Worm (Caenorhabditis elegans) whole organism, L4 larva: Measurements from ENCODE around the gene sfxn-1.4.

ENCODE experiments used
- F26F4.8 ChIP-seq: fragments of 200-800 bp; sonication (Bioruptor generic); conservative IDR thresholded peaks from 2 replicates; pipeline ENCODE4 v1.3.6; 2022; ENCODE audit warnings: missing genetic modification characterization, missing compliant biosample characterization
- F37D6.2 ChIP-seq: sonication (generic microtip); optimal IDR thresholded peaks from 2 replicates; lab custom pipeline; 2016; ENCODE audit warnings: mild to moderate bottlenecking, missing genetic modification characterization, missing compliant biosample characterization
- T26A8.4 ChIP-seq: fragments of 200-800 bp; sonication (Bioruptor generic); IDR thresholded peaks from 2 replicates; pipeline ENCODE4 v1.3.6; 2022; ENCODE audit warnings: missing genetic modification characterization, missing compliant biosample characterization
- Y105C5A.15 ChIP-seq: fragments of 200-800 bp; sonication (Bioruptor generic); IDR thresholded peaks from 2 replicates; pipeline ENCODE4 v1.3.6; 2022; ENCODE audit warnings: missing genetic modification characterization, missing compliant biosample characterization
- ZK546.5 ChIP-seq, 2 experiments: sonication (generic microtip); optimal IDR thresholded peaks; 2 replicates each; lab custom pipeline; 2017; ENCODE audit warnings: missing biosample characterization in 2 of 2, missing genetic modification characterization in 2 of 2
- aha-1 ChIP-seq: fragments of 150-350 bp; peaks from one replicate; lab custom pipeline; 2014; ENCODE audit warnings: missing biosample characterization, missing genetic modification characterization
- ceh-20 ChIP-seq: fragments of 200-800 bp; sonication (Bioruptor generic); IDR thresholded peaks from 2 replicates; pipeline ENCODE4 v1.3.6; 2022; ENCODE audit warnings: missing genetic modification reagents, missing genetic modification characterization, missing compliant biosample characterization
- ceh-28 ChIP-seq: fragments of 150-350 bp; optimal IDR thresholded peaks from 2 replicates; lab custom pipeline; 2014; ENCODE audit warnings: missing biosample characterization, missing genetic modification reagents, missing genetic modification characterization
- ceh-44 ChIP-seq: fragments of 200-800 bp; sonication (Bioruptor generic); IDR thresholded peaks from 2 replicates; pipeline ENCODE4 v1.3.6; 2022; ENCODE audit warnings: missing genetic modification reagents, missing genetic modification characterization, missing compliant biosample characterization
- ceh-82 ChIP-seq: sonication (generic microtip); optimal IDR thresholded peaks from 2 replicates; lab custom pipeline; 2017; ENCODE audit warnings: missing biosample characterization, missing genetic modification characterization
- cey-2 ChIP-seq: sonication (generic microtip); optimal IDR thresholded peaks from 3 replicates; lab custom pipeline; 2017; ENCODE audit warnings: missing genetic modification characterization, mild to moderate bottlenecking, missing compliant biosample characterization, antibody characterized with exemption, borderline replicate concordance; ENCODE audit not compliant: insufficient read depth
- dpl-1 ChIP-seq: fragments of 150-350 bp; optimal IDR thresholded peaks from 2 replicates; lab custom pipeline; 2014; ENCODE audit warnings: missing biosample characterization, missing genetic modification reagents, missing genetic modification characterization
- duxl-1 ChIP-seq: sonication (generic microtip); optimal IDR thresholded peaks from 2 replicates; lab custom pipeline; 2016; ENCODE audit warnings: mild to moderate bottlenecking, missing genetic modification characterization, moderate library complexity, missing compliant biosample characterization; ENCODE audit not compliant: poor library complexity
- egl-43 ChIP-seq: fragments of 200-800 bp; sonication (Bioruptor generic); IDR thresholded peaks from 2 replicates; pipeline ENCODE4 v1.3.6; 2022; ENCODE audit warnings: missing genetic modification reagents, missing genetic modification characterization, missing compliant biosample characterization
- gei-8 ChIP-seq: fragments of 200-800 bp; sonication (Bioruptor generic); optimal IDR thresholded peaks from 2 replicates; lab custom pipeline; 2018; ENCODE audit warnings: mild to moderate bottlenecking, missing genetic modification characterization, missing compliant biosample characterization
- hif-1 ChIP-seq, 2 experiments: sonication (generic microtip); optimal IDR thresholded peaks; 2 replicates each; lab custom pipeline; 2016 to 2017; ENCODE audit warnings: missing compliant biosample characterization in 2 of 2, missing genetic modification characterization in 2 of 2, missing genetic modification reagents in 2 of 2, missing genotype in 2 of 2, mild to moderate bottlenecking in 1 of 2
- lim-7 ChIP-seq: fragments of 200-800 bp; sonication (Bioruptor generic); IDR thresholded peaks from 2 replicates; pipeline ENCODE4 v1.3.6; 2022; ENCODE audit warnings: missing genetic modification characterization, missing compliant biosample characterization
- lin-1 ChIP-seq: fragments of 200-800 bp; sonication (Bioruptor generic); IDR thresholded peaks from 2 replicates; pipeline ENCODE4 v1.3.6; 2022; ENCODE audit warnings: missing genetic modification reagents, missing genetic modification characterization, missing compliant biosample characterization
- lin-13 ChIP-seq: fragments of 150-350 bp; optimal IDR thresholded peaks from 2 replicates; lab custom pipeline; 2014; ENCODE audit warnings: missing biosample characterization, missing genetic modification reagents, missing genetic modification characterization
- lin-15B ChIP-seq: fragments of 150-350 bp; sonication (generic microtip); optimal IDR thresholded peaks from 3 replicates; lab custom pipeline; 2014; ENCODE audit warnings: missing biosample characterization, missing genetic modification characterization
- lin-29 ChIP-seq: fragments of 200-800 bp; sonication (Bioruptor generic); IDR thresholded peaks from 2 replicates; pipeline ENCODE4 v1.3.6; 2022; ENCODE audit warnings: missing genetic modification reagents, missing genetic modification characterization, missing compliant biosample characterization
- lin-38 ChIP-seq: fragments of 200-800 bp; sonication (Bioruptor generic); IDR thresholded peaks from 2 replicates; pipeline ENCODE4 v1.3.6; 2022; ENCODE audit warnings: missing genetic modification reagents, missing genetic modification characterization, missing compliant biosample characterization
- lin-39 ChIP-seq: fragments of 150-350 bp; optimal IDR thresholded peaks from 2 replicates; lab custom pipeline; 2014; ENCODE audit warnings: missing biosample characterization, missing genetic modification reagents, missing genetic modification characterization
- lir-3 ChIP-seq: sonication (generic microtip); optimal IDR thresholded peaks from 2 replicates; lab custom pipeline; 2016; ENCODE audit warnings: mild to moderate bottlenecking, missing genetic modification characterization, missing compliant biosample characterization
- madf-9 ChIP-seq: fragments of 200-800 bp; sonication (Bioruptor generic); conservative IDR thresholded peaks from 2 replicates; pipeline ENCODE4 v1.3.6; 2022; ENCODE audit warnings: missing genetic modification reagents, missing genetic modification characterization, missing compliant biosample characterization
- mdt-29 ChIP-seq: fragments of 200-800 bp; sonication (Bioruptor generic); IDR thresholded peaks from 2 replicates; pipeline ENCODE4 v1.3.6; 2022; ENCODE audit warnings: missing genetic modification reagents, missing genetic modification characterization, missing compliant biosample characterization
- mes-2 ChIP-seq: sonication (generic microtip); optimal IDR thresholded peaks from 2 replicates; lab custom pipeline; 2016; ENCODE audit warnings: missing genotype, mild to moderate bottlenecking, missing genetic modification characterization, missing compliant biosample characterization; ENCODE audit not compliant: poor library complexity, severe bottlenecking
- nhr-10 ChIP-seq: fragments of 150-350 bp; optimal IDR thresholded peaks from 2 replicates; lab custom pipeline; 2014; ENCODE audit warnings: missing biosample characterization, missing genetic modification characterization
- nhr-111 ChIP-seq: fragments of 200-800 bp; sonication (Bioruptor generic); optimal IDR thresholded peaks from 2 replicates; lab custom pipeline; 2018; ENCODE audit warnings: mild to moderate bottlenecking, missing genetic modification characterization, missing compliant biosample characterization
- nhr-237 ChIP-seq: sonication (generic microtip); optimal IDR thresholded peaks from 2 replicates; lab custom pipeline; 2017; ENCODE audit warnings: missing biosample characterization, missing genetic modification characterization
- nhr-42 ChIP-seq: fragments of 200-800 bp; sonication (Bioruptor generic); IDR thresholded peaks from 2 replicates; pipeline ENCODE4 v1.3.6; 2022; ENCODE audit warnings: missing genetic modification characterization, missing compliant biosample characterization
- nhr-48 ChIP-seq: sonication (generic microtip); optimal IDR thresholded peaks from 2 replicates; lab custom pipeline; 2016; ENCODE audit warnings: mild to moderate bottlenecking, missing genetic modification characterization, missing compliant biosample characterization
- nhr-6 ChIP-seq: fragments of 150-350 bp; optimal IDR thresholded peaks from 2 replicates; lab custom pipeline; 2014; ENCODE audit warnings: missing biosample characterization, missing genetic modification characterization
- nhr-76 ChIP-seq: fragments of 150-350 bp; optimal IDR thresholded peaks from 2 replicates; lab custom pipeline; 2014; ENCODE audit warnings: missing biosample characterization, missing genetic modification characterization
- pqm-1 ChIP-seq: sonication (generic microtip); optimal IDR thresholded peaks from 2 replicates; lab custom pipeline; 2017; ENCODE audit warnings: missing biosample characterization, missing genetic modification characterization
- rbr-2 ChIP-seq: sonication (generic microtip); optimal IDR thresholded peaks from 2 replicates; lab custom pipeline; 2016; ENCODE audit warnings: missing genotype, missing genetic modification characterization, missing compliant biosample characterization
- saeg-2 ChIP-seq: fragments of 200-800 bp; sonication (Bioruptor generic); IDR thresholded peaks from 2 replicates; pipeline ENCODE4 v1.3.6; 2022; ENCODE audit warnings: missing genetic modification reagents, missing genetic modification characterization, missing compliant biosample characterization
- skn-1 ChIP-seq: fragments of 150-350 bp; optimal IDR thresholded peaks from 2 replicates; lab custom pipeline; 2014; ENCODE audit warnings: missing biosample characterization, missing genetic modification characterization
- snpc-4 ChIP-seq: fragments of 150-350 bp; optimal IDR thresholded peaks from 2 replicates; lab custom pipeline; 2014; ENCODE audit warnings: missing biosample characterization, missing genetic modification characterization
- spr-3 ChIP-seq: fragments of 200-800 bp; sonication (Bioruptor generic); optimal IDR thresholded peaks from 2 replicates; lab custom pipeline; 2018; ENCODE audit warnings: mild to moderate bottlenecking, missing genetic modification characterization, missing compliant biosample characterization
- tag-97 ChIP-seq: fragments of 200-800 bp; sonication (Bioruptor generic); IDR thresholded peaks from 2 replicates; pipeline ENCODE4 v1.3.6; 2022; ENCODE audit warnings: missing genetic modification characterization, missing compliant biosample characterization
- unc-130 ChIP-seq: sonication (generic microtip); optimal IDR thresholded peaks from 2 replicates; lab custom pipeline; 2016; ENCODE audit warnings: missing genetic modification reagents, missing genetic modification characterization, missing compliant biosample characterization
- unc-62 ChIP-seq, 3 experiments: fragments of 150-350 bp in 1 of 3; sonication (generic microtip); optimal IDR thresholded peaks in 2 of 3; peaks in 1 of 3; 1 replicate in 1 of 3; 2 replicates in 2 of 3; lab custom pipeline; 2014 to 2017; ENCODE audit warnings: missing biosample characterization in 3 of 3, missing genetic modification characterization in 3 of 3, missing genetic modification reagents in 3 of 3, missing genotype in 1 of 3
- vab-7 ChIP-seq: fragments of 200-800 bp; sonication (Bioruptor generic); IDR thresholded peaks from 2 replicates; pipeline ENCODE4 v1.3.6; 2022; ENCODE audit warnings: missing genetic modification reagents, missing genetic modification characterization, missing compliant biosample characterization
- zag-1 ChIP-seq: fragments of 150-350 bp; optimal IDR thresholded peaks from 2 replicates; lab custom pipeline; 2014; ENCODE audit warnings: missing biosample characterization, missing genetic modification characterization
- zfp-3 ChIP-seq: fragments of 200-800 bp; sonication (Bioruptor generic); conservative IDR thresholded peaks from 2 replicates; pipeline ENCODE4 v1.3.6; 2022; ENCODE audit warnings: missing genetic modification reagents, missing genetic modification characterization, missing compliant biosample characterization
- ztf-11 ChIP-seq: fragments of 150-350 bp; optimal IDR thresholded peaks from 2 replicates; lab custom pipeline; 2014; ENCODE audit warnings: missing biosample characterization, missing genetic modification characterization
- ztf-7 ChIP-seq: fragments of 150-350 bp; optimal IDR thresholded peaks from 2 replicates; lab custom pipeline; 2014; ENCODE audit warnings: missing biosample characterization, missing genetic modification characterization

The sfxn-1.4 gene

DNA sequence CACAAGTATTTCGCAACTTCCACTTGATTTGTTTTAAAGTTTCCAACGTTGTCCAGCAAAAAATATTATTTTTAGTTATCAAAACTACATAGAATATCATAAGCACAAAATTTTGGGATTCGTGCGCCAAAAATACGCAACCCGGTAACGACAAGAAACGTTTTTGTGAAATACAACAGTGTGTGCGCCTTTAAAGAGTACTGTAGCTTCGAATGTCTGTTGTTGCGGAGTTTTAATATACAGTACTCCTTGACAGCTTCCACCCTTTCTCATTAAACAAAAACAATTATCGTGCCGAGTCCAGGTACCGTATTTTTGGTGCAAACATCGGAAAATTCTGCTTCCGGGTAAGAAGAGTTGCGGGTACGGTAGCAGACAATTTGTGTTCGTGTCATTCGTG, 816 bp downstream of the sfxn-1.4 start:
- TF ChIP-seq lir-3 (tag; lab: Kevin White, UChicago) (no peak), zag-1 (tag; lab: Kevin White, UChicago) (no peak), hif-1 (tag; optimal IDR thresholded peaks at IDR 0.05; lab: Kevin White, UChicago) (no peak), tag-97 (GFP tag; lab: Robert Waterston, UW) (no peak), ztf-11 (tag; lab: Kevin White, UChicago) (no peak), nhr-10 (tag; lab: Kevin White, UChicago) (no peak), nhr-42 (GFP tag; lab: Robert Waterston, UW) (no peak), gei-8 (GFP tag; lab: Kevin White, UChicago) (no peak), mdt-29 (GFP tag; lab: Robert Waterston, UW) (no peak), lin-13 (GFP tag; lab: Kevin White, UChicago) (no peak), snpc-4 (tag; lab: Kevin White, UChicago) (no peak), saeg-2 (no peak), Y105C5A.15 (GFP tag; lab: Robert Waterston, UW) (no peak), lin-39 (tag; lab: Kevin White, UChicago) (no peak), ceh-28 (tag; lab: Kevin White, UChicago) (no peak), dpl-1 (no peak), skn-1 (tag; lab: Kevin White, UChicago) (no peak), ZK546.5 (tag; optimal IDR thresholded peaks at IDR 0.05; lab: Kevin White, UChicago) (no peak), unc-62 (GFP tag; optimal IDR thresholded peaks at IDR 0.05 in 1 of 2; lab: Kevin White, UChicago) (no peak), unc-62 (tag; optimal IDR thresholded peaks at IDR 0.05; lab: Kevin White, UChicago) (no peak)

DNA sequence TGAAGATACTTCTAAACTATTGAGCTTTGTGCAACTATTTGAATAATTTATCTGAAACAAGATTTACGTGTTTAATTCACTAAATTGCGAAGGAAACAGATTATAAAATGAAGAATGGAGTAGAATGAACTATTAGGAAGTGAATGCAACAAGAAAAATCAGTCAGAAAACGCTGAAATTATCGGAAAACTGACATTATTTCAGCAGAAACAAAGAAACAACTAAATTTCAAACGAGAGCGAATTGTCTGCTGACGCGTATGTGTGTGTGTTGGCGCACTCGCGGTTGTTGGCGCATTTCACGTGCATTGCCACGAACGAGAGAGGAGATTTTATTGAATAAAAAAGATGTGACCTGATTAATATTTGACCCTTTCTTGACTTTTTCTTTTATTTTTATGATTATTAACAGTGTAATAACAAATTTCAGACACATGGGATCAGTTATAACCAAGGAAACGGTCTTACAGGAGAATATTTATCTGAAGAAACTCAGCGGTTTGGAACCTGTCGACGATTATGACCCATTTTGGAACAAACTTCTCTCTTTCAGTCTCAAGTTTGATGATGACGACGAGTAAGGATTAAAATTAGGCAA, 5.1 kb downstream of the sfxn-1.4 start, which contains the start of the genes trr-1 and C47D12.2:
Gene trr-1 (minus strand): TSS at position 51 of the 597 bp plus-strand sequence.
Gene C47D12.2 (plus strand): TSS at position 430 of the 597 bp plus-strand sequence.
- no peak for TF ChIP-seq vab-7
- TF ChIP-seq nhr-76 (tag; lab: Kevin White, UChicago) = no peak
- TF ChIP-seq mes-2 (tag; lab: Kevin White, UChicago) = peak; percentile 85
- TF ChIP-seq madf-9 (GFP tag; lab: Robert Waterston, UW) = no peak
- no peak for TF ChIP-seq spr-3 (GFP tag; lab: Kevin White, UChicago)
- TF ChIP-seq cey-2 (tag; lab: Kevin White, UChicago) = no peak
- TF ChIP-seq egl-43 (GFP tag; lab: Robert Waterston, UW) = no peak
- TF ChIP-seq zag-1 (tag; lab: Kevin White, UChicago) = no peak
- no peak for TF ChIP-seq ceh-82 (tag; lab: Kevin White, UChicago)
- TF ChIP-seq unc-62 (GFP tag; optimal IDR thresholded peaks at IDR 0.05 in 1 of 2; lab: Kevin White, UChicago) = peak in 1 of 2 experiments; percentile 98
- no peak for TF ChIP-seq unc-62 (tag; optimal IDR thresholded peaks at IDR 0.05; lab: Kevin White, UChicago)
- peak; percentile 14 for TF ChIP-seq unc-130 (GFP tag; lab: Kevin White, UChicago)
- no peak for TF ChIP-seq rbr-2
- TF ChIP-seq zfp-3 (GFP tag; lab: Robert Waterston, UW) = no peak
- no peak for TF ChIP-seq lin-15B (tag; lab: Kevin White, UChicago)
- no peak for TF ChIP-seq lin-1 (GFP tag; lab: Robert Waterston, UW)
- no peak for TF ChIP-seq ceh-44
- no peak for TF ChIP-seq T26A8.4
- TF ChIP-seq dpl-1 = peak; percentile 87
- peak; percentile 81 for TF ChIP-seq nhr-6 (tag; lab: Kevin White, UChicago)
- TF ChIP-seq ceh-28 (tag; lab: Kevin White, UChicago) = no peak
- TF ChIP-seq F37D6.2 (tag; lab: Kevin White, UChicago) = no peak
- TF ChIP-seq mdt-29 (GFP tag; lab: Robert Waterston, UW) = no peak
- no peak for TF ChIP-seq gei-8 (GFP tag; lab: Kevin White, UChicago)
- TF ChIP-seq ztf-7 (tag; lab: Kevin White, UChicago) = no peak
- TF ChIP-seq nhr-237 (tag; lab: Kevin White, UChicago) = no peak
- no peak for TF ChIP-seq F26F4.8 (GFP tag; lab: Robert Waterston, UW)
- TF ChIP-seq lin-29 (GFP tag; lab: Robert Waterston, UW) = no peak
- TF ChIP-seq duxl-1 (tag; lab: Kevin White, UChicago) = no peak
- TF ChIP-seq lin-38 (GFP tag; lab: Robert Waterston, UW) = no peak
- no peak for TF ChIP-seq nhr-48 (tag; lab: Kevin White, UChicago)
- TF ChIP-seq lim-7 (GFP tag; lab: Robert Waterston, UW) = no peak
- TF ChIP-seq ceh-20 (GFP tag; lab: Robert Waterston, UW) = no peak
- TF ChIP-seq pqm-1 (tag; lab: Kevin White, UChicago) = no peak
- peak; percentile 98 for TF ChIP-seq aha-1 (tag; lab: Kevin White, UChicago)
- no peak for TF ChIP-seq Y105C5A.15 (GFP tag; lab: Robert Waterston, UW)
- no peak for TF ChIP-seq nhr-111 (GFP tag; lab: Kevin White, UChicago)
- no peak for TF ChIP-seq lin-39 (tag; lab: Kevin White, UChicago)
